Fruit fly (Drosophila melanogaster) whole organism, embryonic: ENCODE data around the gene crc.

Experiments used
- Atf-2 ChIP-seq: fragments of 200-800 bp; sonication (Bioruptor generic); optimal IDR thresholded peaks from 2 replicates; lab custom pipeline; 2016; ENCODE audit warnings: missing biosample characterization, missing genetic modification characterization
- B-H1 ChIP-seq: fragments of 200-800 bp; sonication (Bioruptor generic); IDR thresholded peaks from 3 replicates; pipeline ENCODE4 v1.3.6; 2022; ENCODE audit warnings: missing biosample characterization, missing genetic modification characterization
- CG10654 ChIP-seq: fragments of 200-800 bp; sonication (Bioruptor generic); optimal IDR thresholded peaks from 2 replicates; lab custom pipeline; 2016; ENCODE audit warnings: missing biosample characterization, missing genetic modification characterization
- CG11560 ChIP-seq: fragments of 200-800 bp; sonication (Bioruptor generic); IDR thresholded peaks from 3 replicates; pipeline ENCODE4 v1.3.6; 2022; ENCODE audit warnings: missing biosample characterization, missing genetic modification characterization
- CG12659 ChIP-seq: fragments of 200-800 bp; sonication (Bioruptor generic); optimal IDR thresholded peaks from 3 replicates; lab custom pipeline; 2017; ENCODE audit warnings: mild to moderate bottlenecking, missing biosample characterization, missing genetic modification reagents, missing genetic modification characterization
- CG13775 ChIP-seq: fragments of 200-800 bp; sonication (Bioruptor generic); optimal IDR thresholded peaks from 3 replicates; lab custom pipeline; 2017; ENCODE audit warnings: missing biosample characterization, mild to moderate bottlenecking, missing genetic modification characterization
- CG15514 ChIP-seq: fragments of 200-800 bp; sonication (Bioruptor generic); optimal IDR thresholded peaks from 3 replicates; lab custom pipeline; 2017; ENCODE audit warnings: missing biosample characterization, missing genetic modification characterization, mild to moderate bottlenecking, moderate library complexity, missing genetic modification reagents
- CG16779 ChIP-seq: fragments of 200-800 bp; sonication (Bioruptor generic); IDR thresholded peaks from 2 replicates; pipeline ENCODE4 v1.3.6; 2022; ENCODE audit warnings: missing biosample characterization, missing genetic modification characterization
- CG16815 ChIP-seq: fragments of 200-800 bp; sonication (Bioruptor generic); optimal IDR thresholded peaks from 3 replicates; lab custom pipeline; 2017; ENCODE audit warnings: missing biosample characterization, mild to moderate bottlenecking, missing genetic modification characterization
- CG17802 ChIP-seq: fragments of 200-800 bp; sonication (Bioruptor generic); optimal IDR thresholded peaks from 2 replicates; lab custom pipeline; 2018; ENCODE audit warnings: missing biosample characterization, mild to moderate bottlenecking, missing genetic modification characterization, moderate library complexity
- CG31365 ChIP-seq: fragments of 200-800 bp; sonication (Bioruptor generic); optimal IDR thresholded peaks from 2 replicates; lab custom pipeline; 2018; ENCODE audit warnings: missing biosample characterization, mild to moderate bottlenecking, missing genetic modification characterization
- CG33213 ChIP-seq: fragments of 200-800 bp; sonication (Bioruptor generic); optimal IDR thresholded peaks from 3 replicates; lab custom pipeline; 2016; ENCODE audit warnings: missing biosample characterization, missing genetic modification characterization
- CG42726 ChIP-seq: fragments of 200-800 bp; sonication (Bioruptor generic); IDR thresholded peaks from 2 replicates; pipeline ENCODE4 v1.3.6; 2022; ENCODE audit warnings: missing biosample characterization, missing genetic modification characterization; ENCODE audit not compliant: partially characterized antibody
- CG4404 ChIP-seq: fragments of 200-800 bp; sonication (Bioruptor generic); IDR thresholded peaks from 2 replicates; pipeline ENCODE4 v1.3.6; 2022; ENCODE audit warnings: missing biosample characterization, missing genetic modification characterization
- CG6175 ChIP-seq: fragments of 200-800 bp; sonication (Bioruptor generic); IDR thresholded peaks from 3 replicates; pipeline ENCODE4 v1.3.6; 2022; ENCODE audit warnings: missing biosample characterization, missing genetic modification characterization
- CG6791 ChIP-seq: fragments of 200-800 bp; sonication (Bioruptor generic); IDR thresholded peaks from 3 replicates; pipeline ENCODE4 v1.3.6; 2022; ENCODE audit warnings: missing biosample characterization, missing genetic modification characterization; ENCODE audit not compliant: partially characterized antibody
- CG7928 ChIP-seq: fragments of 200-800 bp; sonication (Bioruptor generic); optimal IDR thresholded peaks from 2 replicates; lab custom pipeline; 2017; ENCODE audit warnings: missing biosample characterization, mild to moderate bottlenecking, missing genetic modification characterization
- CG8388 ChIP-seq: fragments of 200-800 bp; sonication (Bioruptor generic); optimal IDR thresholded peaks from 2 replicates; lab custom pipeline; 2019; ENCODE audit warnings: missing biosample characterization, mild to moderate bottlenecking, missing genetic modification characterization, moderate library complexity
- CG9609 ChIP-seq: fragments of 200-800 bp; sonication (Bioruptor generic); optimal IDR thresholded peaks from 3 replicates; lab custom pipeline; 2016; ENCODE audit warnings: missing biosample characterization, missing genetic modification characterization
- CG9727 ChIP-seq: fragments of 200-800 bp; sonication (Bioruptor generic); optimal IDR thresholded peaks from 3 replicates; lab custom pipeline; 2017; ENCODE audit warnings: missing biosample characterization, mild to moderate bottlenecking, missing genetic modification characterization
- CG9817 ChIP-seq: fragments of 200-800 bp; sonication (Bioruptor generic); optimal IDR thresholded peaks from 2 replicates; lab custom pipeline; 2018; ENCODE audit warnings: missing biosample characterization, mild to moderate bottlenecking, missing genetic modification characterization, moderate library complexity
- Camta ChIP-seq: fragments of 200-800 bp; sonication (Bioruptor generic); optimal IDR thresholded peaks from 2 replicates; lab custom pipeline; 2016; ENCODE audit warnings: missing biosample characterization, missing genetic modification characterization
- Dek ChIP-seq: fragments of 200-800 bp; sonication (Bioruptor generic); optimal IDR thresholded peaks from 3 replicates; lab custom pipeline; 2019; ENCODE audit warnings: missing biosample characterization, mild to moderate bottlenecking, missing genetic modification characterization, moderate library complexity
- Fer3 ChIP-seq: fragments of 200-800 bp; sonication (Bioruptor generic); optimal IDR thresholded peaks from 2 replicates; lab custom pipeline; 2018; ENCODE audit warnings: missing biosample characterization, mild to moderate bottlenecking, missing genetic modification characterization, moderate library complexity
- HLH4C ChIP-seq: fragments of 200-800 bp; sonication (Bioruptor generic); IDR thresholded peaks from 3 replicates; pipeline ENCODE4 v1.3.6; 2022; ENCODE audit warnings: missing biosample characterization, missing genetic modification characterization; ENCODE audit not compliant: partially characterized antibody
- HmgD ChIP-seq: fragments of 200-800 bp; sonication (Bioruptor generic); optimal IDR thresholded peaks from 3 replicates; lab custom pipeline; 2016; ENCODE audit warnings: missing biosample characterization, missing genetic modification characterization
- MESR4 ChIP-seq: fragments of 200-800 bp; sonication (Bioruptor generic); optimal IDR thresholded peaks from 2 replicates; lab custom pipeline; 2018; ENCODE audit warnings: missing biosample characterization, mild to moderate bottlenecking, missing genetic modification characterization, moderate library complexity
- Med ChIP-seq: fragments of 200-800 bp; sonication (Bioruptor generic); peaks from one replicate; lab custom pipeline; 2016; ENCODE audit warnings: missing biosample characterization, missing genetic modification characterization, mild to moderate bottlenecking, inconsistent platforms, moderate library complexity
- Opbp ChIP-seq: fragments of 200-800 bp; sonication (Bioruptor generic); IDR thresholded peaks from 3 replicates; pipeline ENCODE4 v1.3.6; 2022; ENCODE audit warnings: missing biosample characterization, missing genetic modification characterization; ENCODE audit not compliant: partially characterized antibody
- PHDP ChIP-seq: fragments of 200-800 bp; sonication (Bioruptor generic); optimal IDR thresholded peaks from 3 replicates; lab custom pipeline; 2018; ENCODE audit warnings: missing biosample characterization, mild to moderate bottlenecking, missing genetic modification characterization, moderate library complexity
- Sin3A ChIP-seq: fragments of >200 bp; optimal IDR thresholded peaks from 2 replicates; lab custom pipeline; 2018
- ap ChIP-seq: fragments of 200-800 bp; sonication (Bioruptor generic); IDR thresholded peaks from 2 replicates; pipeline ENCODE4 v1.3.6; 2022; ENCODE audit warnings: missing biosample characterization, missing genetic modification characterization
- ash1 ChIP-seq: fragments of 200-800 bp; sonication (Bioruptor generic); optimal IDR thresholded peaks from 2 replicates; lab custom pipeline; 2018; ENCODE audit warnings: missing biosample characterization, mild to moderate bottlenecking, missing genetic modification characterization
- az2 ChIP-seq: fragments of 200-800 bp; sonication (Bioruptor generic); optimal IDR thresholded peaks from 3 replicates; lab custom pipeline; 2016; ENCODE audit warnings: missing biosample characterization, missing genetic modification characterization
- bigmax ChIP-seq: fragments of 200-800 bp; sonication (Bioruptor generic); optimal IDR thresholded peaks from 2 replicates; lab custom pipeline; 2018; ENCODE audit warnings: missing biosample characterization, mild to moderate bottlenecking, missing genetic modification characterization
- ci ChIP-seq: fragments of 200-800 bp; sonication (Bioruptor generic); IDR thresholded peaks from 3 replicates; pipeline ENCODE4 v1.3.6; 2022; ENCODE audit warnings: missing biosample characterization, missing genetic modification characterization
- cwo ChIP-seq: fragments of 200-800 bp; sonication (Bioruptor generic); optimal IDR thresholded peaks from 3 replicates; lab custom pipeline; 2017; ENCODE audit warnings: missing biosample characterization, missing genetic modification characterization, mild to moderate bottlenecking, moderate library complexity, missing genetic modification reagents
- gcm ChIP-seq: fragments of 200-800 bp; sonication (Bioruptor generic); optimal IDR thresholded peaks from 2 replicates; lab custom pipeline; 2019; ENCODE audit warnings: missing biosample characterization, mild to moderate bottlenecking, missing genetic modification characterization, moderate library complexity
- her ChIP-seq: fragments of 200-800 bp; sonication (Bioruptor generic); optimal IDR thresholded peaks from 2 replicates; lab custom pipeline; 2016; ENCODE audit warnings: missing biosample characterization, missing genetic modification characterization
- nmo ChIP-seq: fragments of 200-800 bp; sonication (Bioruptor generic); optimal IDR thresholded peaks from 2 replicates; lab custom pipeline; 2018; ENCODE audit warnings: missing biosample characterization, mild to moderate bottlenecking, missing genetic modification characterization, moderate library complexity
- odd ChIP-seq: fragments of 200-800 bp; sonication (Bioruptor generic); optimal IDR thresholded peaks from 2 replicates; lab custom pipeline; 2017; ENCODE audit warnings: missing biosample characterization, mild to moderate bottlenecking, missing genetic modification characterization
- schlank ChIP-seq: fragments of 200-800 bp; sonication (Bioruptor generic); optimal IDR thresholded peaks from 2 replicates; lab custom pipeline; 2018; ENCODE audit warnings: missing biosample characterization, mild to moderate bottlenecking, missing genetic modification characterization
- seq ChIP-seq: fragments of 200-800 bp; sonication (Bioruptor generic); IDR thresholded peaks from 2 replicates; pipeline ENCODE4 v1.3.6; 2022; ENCODE audit warnings: missing biosample characterization, missing genetic modification characterization
- stwl ChIP-seq: fragments of 200-800 bp; sonication (Bioruptor generic); optimal IDR thresholded peaks from 3 replicates; lab custom pipeline; 2018; ENCODE audit warnings: missing biosample characterization, mild to moderate bottlenecking, missing genetic modification characterization, moderate library complexity
- tll ChIP-seq, 2 experiments: fragments of 200-800 bp in 1 of 2; fragments of >200 bp in 1 of 2; sonication (Bioruptor generic) in 1 of 2; optimal IDR thresholded peaks; 2 replicates each; lab custom pipeline; 2017 to 2019; ENCODE audit warnings: missing biosample characterization in 2 of 2, missing genetic modification characterization in 2 of 2, mild to moderate bottlenecking in 1 of 2, moderate library complexity in 1 of 2
- toy ChIP-seq: fragments of 200-800 bp; sonication (Bioruptor generic); IDR thresholded peaks from 2 replicates; pipeline ENCODE4 v1.3.6; 2022; ENCODE audit warnings: missing biosample characterization, missing genetic modification characterization
- trem ChIP-seq: fragments of 200-800 bp; optimal IDR thresholded peaks from 3 replicates; lab custom pipeline; 2019; ENCODE audit warnings: missing biosample characterization, mild to moderate bottlenecking, missing genetic modification characterization, moderate library complexity
- unc-4 ChIP-seq: fragments of 200-800 bp; sonication (Bioruptor generic); IDR thresholded peaks from 2 replicates; pipeline ENCODE4 v1.3.6; 2022; ENCODE audit warnings: missing biosample characterization, missing genetic modification characterization; ENCODE audit not compliant: partially characterized antibody

The crc gene

dm6 chr2L:21309754-21310426 is 776 bp upstream of the crc start, which contains the start of gene Mondo (continued):
- TF ChIP-seq CG11560 (no peak), ash1 (GFP tag; lab: Kevin White, UChicago) (peak; percentile 0), CG16815 (peak; percentile 16), CG15514 (GFP tag; lab: Kevin White, UChicago) (peak; percentile 42), az2 (GFP tag; lab: Kevin White, UChicago) (no peak), CG9727 (no peak), her (peak; percentile 99), gcm (GFP tag; lab: Kevin White, UChicago) (no peak), Med (GFP tag; lab: Kevin White, UChicago) (peak; percentile 89), Dek (tag; lab: Kevin White, UChicago) (peak; percentile 10), ap (GFP tag; lab: Robert Waterston, UW) (0 out of 2 replicates have a peak, but pooled peaks have one; percentile 7), Camta (no peak), stwl (tag; lab: Kevin White, UChicago) (peak; percentile 6), Sin3A (lab: Kevin White, UChicago) (peak; percentile 11), CG10654 (no peak), CG13775 (GFP tag; lab: Kevin White, UChicago) (peak; percentile 32), CG17802 (tag; lab: Kevin White, UChicago) (peak; percentile 76), CG33213 (GFP tag; lab: Kevin White, UChicago) (peak; percentile 23), CG9817 (tag; lab: Kevin White, UChicago) (peak; percentile 60), CG42726 (GFP tag; lab: Robert Waterston, UW) (0 out of 2 replicates have a peak, but pooled peaks have one; percentile 25), tll (GFP tag; optimal IDR thresholded peaks at IDR 0.05; lab: Kevin White, UChicago) (peak in 1 of 2 experiments; percentile 23), nmo (peak; percentile 45), CG6791 (GFP tag; lab: Robert Waterston, UW) (peak; percentile 27; the same call in 1 of the 3 replicates), bigmax (GFP tag; lab: Kevin White, UChicago) (peak; percentile 47), ci (GFP tag; lab: Robert Waterston, UW) (peak; percentile 63; the same call in 1 of the 3 replicates), CG12659 (GFP tag; lab: Kevin White, UChicago) (peak; percentile 42), CG8388 (GFP tag; lab: Kevin White, UChicago) (peak; percentile 15), CG4404 (GFP tag; lab: Robert Waterston, UW) (peak; percentile 50; the same call in 1 of the 2 replicates), cwo (GFP tag; lab: Kevin White, UChicago) (no peak), unc-4 (GFP tag; lab: Robert Waterston, UW) (no peak), CG31365 (tag; lab: Kevin White, UChicago) (no peak), trem (tag; lab: Kevin White, UChicago) (peak; percentile 15), schlank (tag; lab: Kevin White, UChicago) (no peak), Opbp (GFP tag; lab: Robert Waterston, UW) (no peak; the same call in 2 of the 3 replicates), toy (GFP tag; lab: Robert Waterston, UW) (no peak), odd (GFP tag; lab: Kevin White, UChicago) (no peak), CG9609 (GFP tag; lab: Kevin White, UChicago) (peak; percentile 46), CG16779 (GFP tag; lab: Robert Waterston, UW) (0 out of 2 replicates have a peak, but pooled peaks have one; percentile 5), Fer3 (peak; percentile 40), HmgD (GFP tag; lab: Kevin White, UChicago) (peak; percentile 12), CG6175 (0 out of 3 replicates have a peak, but pooled peaks have one; percentile 9), PHDP (tag; lab: Kevin White, UChicago) (peak; percentile 50), CG7928 (GFP tag; lab: Kevin White, UChicago) (no peak), Atf-2 (GFP tag; lab: Kevin White, UChicago) (no peak), MESR4 (GFP tag; lab: Kevin White, UChicago) (peak; percentile 84), seq (0 out of 2 replicates have a peak, but pooled peaks have one; percentile 9), HLH4C (GFP tag; lab: Robert Waterston, UW) (no peak), B-H1 (GFP tag; lab: Robert Waterston, UW) (peak; percentile 55; the same call in 1 of the 3 replicates)
